Worm (Caenorhabditis elegans) whole organism, young adult: ENCODE data around the gene C28C12.12.

Source experiments
- Y53F4B.3 ChIP-seq: fragments of 200-800 bp; sonication (Bioruptor generic); IDR thresholded peaks from 2 replicates; pipeline ENCODE4 v1.3.6; 2022; ENCODE audit warnings: missing genetic modification reagents, missing genetic modification characterization, missing compliant biosample characterization
- dox-1 ChIP-seq: fragments of 200-800 bp; sonication (Bioruptor generic); IDR thresholded peaks from 2 replicates; pipeline ENCODE4 v1.3.6; 2022; ENCODE audit warnings: missing genetic modification reagents, missing genetic modification characterization, missing compliant biosample characterization
- dpl-1 ChIP-seq: fragments of 150-350 bp; optimal IDR thresholded peaks from 2 replicates; lab custom pipeline; 2014; ENCODE audit warnings: missing biosample characterization, missing genetic modification reagents, missing genetic modification characterization
- efl-1 ChIP-seq: fragments of 150-350 bp; optimal IDR thresholded peaks from 2 replicates; lab custom pipeline; 2014; ENCODE audit warnings: missing biosample characterization, missing genetic modification reagents, missing genetic modification characterization
- madf-6 ChIP-seq: fragments of 200-800 bp; sonication (Bioruptor generic); IDR thresholded peaks from 2 replicates; pipeline ENCODE4 v1.3.6; 2022; ENCODE audit warnings: missing genetic modification reagents, missing genetic modification characterization, missing compliant biosample characterization
- mxl-1 ChIP-seq: sonication (generic microtip); optimal IDR thresholded peaks from 2 replicates; lab custom pipeline; 2016; ENCODE audit warnings: missing genetic modification characterization, missing compliant biosample characterization
- nfyb-1 ChIP-seq: fragments of 200-800 bp; sonication (Bioruptor generic); IDR thresholded peaks from 2 replicates; pipeline ENCODE4 v1.3.6; 2022; ENCODE audit warnings: missing genetic modification reagents, missing genetic modification characterization, missing compliant biosample characterization

ce11 chrIV:8511056-8511455 is 14.9 kb upstream of the C28C12.12 start, which contains the start of gene mes-6:
- no peak for TF ChIP-seq nfyb-1 (GFP tag; lab: Robert Waterston, UW)
- peak; percentile 92 for TF ChIP-seq efl-1 (GFP tag; lab: Kevin White, UChicago)
- peak; percentile 89 for TF ChIP-seq madf-6 (GFP tag; lab: Robert Waterston, UW)
- TF ChIP-seq dpl-1 (GFP tag; lab: Kevin White, UChicago) = peak; percentile 85
- TF ChIP-seq mxl-1 = no peak
- no peak for TF ChIP-seq Y53F4B.3 (GFP tag; lab: Robert Waterston, UW)
- peak; percentile 51 for TF ChIP-seq dox-1 (GFP tag; lab: Robert Waterston, UW)
